Worm (Caenorhabditis elegans): ENCODE results near the gene F56B3.4.
"Not testable (repeated sequence)": the region's sequence is repeated elsewhere in the genome, so short reads cannot be mapped to it uniquely, and the experiment has no call there.

The F56B3.4 gene

ce11 chrIV:787755-788154, 6.3 kb downstream of the F56B3.4 start, which contains the start of gene F56B3.6:
F56B3.6 (plus strand) TSS chrIV:788055.
- TF ChIP-seq ceh-16 (tag; optimal IDR thresholded peaks at IDR 0.05): no peak
- TF ChIP-seq ZK546.5 (tag; optimal IDR thresholded peaks at IDR 0.05): no peak
- no peak for TF ChIP-seq elt-2 (tag; optimal IDR thresholded peaks at IDR 0.05)
- TF ChIP-seq ceh-28 (tag; optimal IDR thresholded peaks at IDR 0.05): no peak
- TF ChIP-seq unc-62 (GFP tag; optimal IDR thresholded peaks at IDR 0.05): no peak
- no peak for TF ChIP-seq nhr-76 (tag; optimal IDR thresholded peaks at IDR 0.05)
- no peak for TF ChIP-seq pha-4 (tag; optimal IDR thresholded peaks at IDR 0.05)
- TF ChIP-seq nhr-237 (tag; optimal IDR thresholded peaks at IDR 0.05): no peak
- TF ChIP-seq fos-1 (tag; optimal IDR thresholded peaks at IDR 0.05): no peak
- no peak for TF ChIP-seq lin-39 (tag; optimal IDR thresholded peaks at IDR 0.05)
- no peak for TF ChIP-seq fkh-2 (tag; optimal IDR thresholded peaks at IDR 0.05)
- TF ChIP-seq pqm-1 (tag; optimal IDR thresholded peaks at IDR 0.05): no peak
- TF ChIP-seq nhr-28 (tag; optimal IDR thresholded peaks at IDR 0.05): no peak
- no peak for TF ChIP-seq elt-1 (tag; optimal IDR thresholded peaks at IDR 0.05)
- TF ChIP-seq R02D3.7 (tag; optimal IDR thresholded peaks at IDR 0.05): no peak
- TF ChIP-seq lsy-12 (tag; optimal IDR thresholded peaks at IDR 0.05): no peak
- TF ChIP-seq egl-27 (tag; optimal IDR thresholded peaks at IDR 0.05): no peak
- TF ChIP-seq ama-1 (optimal IDR thresholded peaks at IDR 0.05): no peak
- no peak for TF ChIP-seq egl-5 (tag; optimal IDR thresholded peaks at IDR 0.05)

ce11 chrIV:782393-782792, 11.7 kb downstream of the F56B3.4 start:
- TF ChIP-seq egl-27 (tag; optimal IDR thresholded peaks at IDR 0.05) (no peak), elt-1 (tag; optimal IDR thresholded peaks at IDR 0.05) (no peak), ztf-11 (tag; optimal IDR thresholded peaks at IDR 0.05) (no peak), lin-39 (tag; optimal IDR thresholded peaks at IDR 0.05) (no peak), unc-39 (tag; optimal IDR thresholded peaks at IDR 0.05) (no peak), nhr-11 (tag; optimal IDR thresholded peaks at IDR 0.05) (no peak), fkh-2 (tag; optimal IDR thresholded peaks at IDR 0.05) (no peak), ztf-4 (tag; optimal IDR thresholded peaks at IDR 0.05) (no peak)

ce11 chrIV:778484-778883, 15.6 kb downstream of the F56B3.4 start, which contains the start of gene ugt-52:
ugt-52 (plus strand) TSS chrIV:778784.
- TF ChIP-seq pha-4 (tag; optimal IDR thresholded peaks at IDR 0.05): peak; percentile 9
- TF ChIP-seq nhr-77 (tag; optimal IDR thresholded peaks at IDR 0.05): no peak
- TF ChIP-seq egl-27 (tag; optimal IDR thresholded peaks at IDR 0.05): no peak
- TF ChIP-seq nhr-76 (tag; optimal IDR thresholded peaks at IDR 0.05): no peak
- no peak for TF ChIP-seq nhr-23 (tag; optimal IDR thresholded peaks at IDR 0.05)
- no peak for TF ChIP-seq egl-5 (tag; optimal IDR thresholded peaks at IDR 0.05)

ce11 chrIV:773580-773979, 20.5 kb downstream of the F56B3.4 start:
- TF ChIP-seq lin-39 (tag; optimal IDR thresholded peaks at IDR 0.05): no peak
- TF ChIP-seq ceh-16 (tag; optimal IDR thresholded peaks at IDR 0.05): no peak
- no peak for TF ChIP-seq ceh-9 (tag; optimal IDR thresholded peaks at IDR 0.05)
- TF ChIP-seq ztf-11 (tag; optimal IDR thresholded peaks at IDR 0.05): no peak
- no peak for TF ChIP-seq pqm-1 (tag; optimal IDR thresholded peaks at IDR 0.05)
- no peak for TF ChIP-seq fkh-10 (GFP tag; optimal IDR thresholded peaks at IDR 0.05)

- TF ChIP-seq lin-15B (tag; optimal IDR thresholded peaks at IDR 0.05) (peak; percentile 58), lin-39 (tag; optimal IDR thresholded peaks at IDR 0.05) (no peak), egl-5 (tag; optimal IDR thresholded peaks at IDR 0.05) (no peak), fos-1 (tag; optimal IDR thresholded peaks at IDR 0.05) (no peak), ama-1 (optimal IDR thresholded peaks at IDR 0.05) (no peak), nfya-1 (tag; optimal IDR thresholded peaks at IDR 0.05; ENCODE audit: insufficient read depth) (no peak)
Measured at ce11 chrIV:772931-773330, 21.1 kb downstream of the F56B3.4 start, which contains the start of gene mrpl-2. mrpl-2 (plus strand) TSS chrIV:773237.

- TF ChIP-seq zag-1 (tag; optimal IDR thresholded peaks at IDR 0.05); daf-12 (tag; optimal IDR thresholded peaks at IDR 0.05); ama-1 (optimal IDR thresholded peaks at IDR 0.05): not testable (repeated sequence)
Measured at ce11 chrIV:771061-771460, 23.0 kb downstream of the F56B3.4 start, which contains the start of gene F56B3.9. F56B3.9 (plus strand) TSS chrIV:771361.

ce11 chrIV:768312-768711, 25.8 kb downstream of the F56B3.4 start, which contains the start of gene F56B3.2:
F56B3.2 (minus strand) TSS chrIV:768584.
- TF ChIP-seq fos-1 (tag; optimal IDR thresholded peaks at IDR 0.05) (no peak), nhr-23 (tag; optimal IDR thresholded peaks at IDR 0.05) (peak; percentile 50), ceh-28 (tag; optimal IDR thresholded peaks at IDR 0.05) (peak; percentile 43), lsy-12 (tag; optimal IDR thresholded peaks at IDR 0.05) (no peak), eor-1 (tag; optimal IDR thresholded peaks at IDR 0.05) (no peak), hmg-11 (tag; optimal IDR thresholded peaks at IDR 0.05) (peak; percentile 12), aly-2 (tag; optimal IDR thresholded peaks at IDR 0.05) (no peak)
